Worm (Caenorhabditis elegans): Measurements from ENCODE around the gene unc-116.
"Not testable (repeated sequence)": the region's sequence is repeated elsewhere in the genome, so short reads cannot be mapped to it uniquely, and the experiment has no call there.

unc-116 gene

DNA sequence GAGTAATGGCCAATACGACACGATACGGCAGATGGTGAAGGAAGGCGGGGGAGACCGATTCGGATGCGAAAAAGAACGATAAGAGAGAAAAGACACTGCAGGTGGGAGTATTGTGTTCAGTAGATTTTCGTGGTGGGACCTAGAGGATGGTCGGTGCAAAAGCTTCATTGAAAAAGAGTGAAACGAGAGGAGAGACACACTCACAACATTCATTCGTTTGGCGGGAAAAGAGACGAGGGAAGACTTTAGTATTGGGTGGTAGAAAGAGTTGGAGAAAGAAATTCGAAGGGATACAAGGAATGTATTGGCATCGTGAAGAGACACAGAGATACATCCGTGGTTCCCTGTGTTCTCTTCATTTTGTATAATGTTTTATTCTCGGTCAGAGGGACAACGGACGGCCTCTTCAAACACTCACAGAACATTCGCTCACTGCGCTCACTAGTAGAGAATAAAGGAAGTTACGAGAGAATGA is 1.5 kb upstream of the unc-116 start:
- TF ChIP-seq mls-2 (tag; optimal IDR thresholded peaks at IDR 0.05) (peak; percentile 62), flh-1 (GFP tag; optimal IDR thresholded peaks at IDR 0.05) (no peak), nhr-237 (tag; optimal IDR thresholded peaks at IDR 0.05) (peak; percentile 28), ham-2 (GFP tag; optimal IDR thresholded peaks at IDR 0.05) (no peak), M03D4.4 (tag; optimal IDR thresholded peaks at IDR 0.05) (peak; percentile 31), mep-1 (tag; optimal IDR thresholded peaks at IDR 0.05) (peak; percentile 48), tbx-8 (GFP tag; optimal IDR thresholded peaks at IDR 0.05) (no peak), zip-8 (tag; optimal IDR thresholded peaks at IDR 0.05) (no peak), ceh-39 (tag; optimal IDR thresholded peaks at IDR 0.05) (no peak), nhr-76 (tag; optimal IDR thresholded peaks at IDR 0.05) (no peak), blmp-1 (tag; optimal IDR thresholded peaks at IDR 0.05) (no peak), unc-120 (tag; optimal IDR thresholded peaks at IDR 0.05; ENCODE audit: poor library complexity, severe bottlenecking) (peak; percentile 64), lin-32 (GFP tag; optimal IDR thresholded peaks at IDR 0.05) (peak; percentile 47), pha-4 (tag; optimal IDR thresholded peaks at IDR 0.05) (peak; percentile 33), lsy-2 (tag; optimal IDR thresholded peaks at IDR 0.05) (peak; percentile 35), unc-62 (GFP tag; optimal IDR thresholded peaks at IDR 0.05) (peak; percentile 71), nhr-12 (tag; optimal IDR thresholded peaks at IDR 0.05) (no peak), ceh-83 (GFP tag; optimal IDR thresholded peaks at IDR 0.05) (no peak), ces-1 (GFP tag; optimal IDR thresholded peaks at IDR 0.05) (peak; percentile 68), ceh-43 (GFP tag; optimal IDR thresholded peaks at IDR 0.05) (no peak), unc-39 (tag; optimal IDR thresholded peaks at IDR 0.05) (no peak), hlh-1 (tag; optimal IDR thresholded peaks at IDR 0.05) (peak; percentile 70), cnd-1 (tag; optimal IDR thresholded peaks at IDR 0.05) (peak; percentile 78), bed-3 (GFP tag; optimal IDR thresholded peaks at IDR 0.05) (no peak)

DNA sequence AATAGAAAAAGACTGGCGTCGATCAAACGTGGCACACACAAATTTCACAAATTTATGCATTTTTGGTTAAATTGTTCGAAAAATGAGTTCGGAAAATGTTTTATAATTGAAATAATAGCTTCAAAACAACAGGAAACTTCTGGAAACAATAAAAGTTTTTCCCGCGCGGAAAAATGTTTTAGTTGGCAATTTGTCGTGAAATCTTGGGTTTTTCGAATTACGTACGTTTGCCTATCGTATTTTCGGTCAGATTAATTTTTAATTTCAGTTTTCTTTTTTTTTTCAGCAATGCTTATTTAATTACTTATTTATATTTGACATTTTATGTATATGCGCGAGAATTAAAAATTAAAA is 465 bp upstream of the unc-116 start:
- TF ChIP-seq bed-3 (GFP tag; optimal IDR thresholded peaks at IDR 0.05) (no peak), mls-2 (tag; optimal IDR thresholded peaks at IDR 0.05) (no peak), ztf-11 (tag; optimal IDR thresholded peaks at IDR 0.05) (no peak), cnd-1 (tag; optimal IDR thresholded peaks at IDR 0.05) (no peak), flh-1 (GFP tag; optimal IDR thresholded peaks at IDR 0.05) (no peak), drap-1 (GFP tag; optimal IDR thresholded peaks at IDR 0.05) (no peak), nhr-76 (tag; optimal IDR thresholded peaks at IDR 0.05) (no peak), ces-1 (GFP tag; optimal IDR thresholded peaks at IDR 0.05) (no peak), tbx-8 (GFP tag; optimal IDR thresholded peaks at IDR 0.05) (no peak), mep-1 (tag; optimal IDR thresholded peaks at IDR 0.05) (no peak), lin-32 (GFP tag; optimal IDR thresholded peaks at IDR 0.05) (no peak), nhr-237 (tag; optimal IDR thresholded peaks at IDR 0.05) (no peak), M03D4.4 (tag; optimal IDR thresholded peaks at IDR 0.05) (no peak), ceh-39 (tag; optimal IDR thresholded peaks at IDR 0.05) (no peak), blmp-1 (tag; optimal IDR thresholded peaks at IDR 0.05) (no peak), sem-2 (GFP tag; optimal IDR thresholded peaks at IDR 0.05) (no peak), pha-4 (tag; optimal IDR thresholded peaks at IDR 0.05) (no peak)

DNA sequence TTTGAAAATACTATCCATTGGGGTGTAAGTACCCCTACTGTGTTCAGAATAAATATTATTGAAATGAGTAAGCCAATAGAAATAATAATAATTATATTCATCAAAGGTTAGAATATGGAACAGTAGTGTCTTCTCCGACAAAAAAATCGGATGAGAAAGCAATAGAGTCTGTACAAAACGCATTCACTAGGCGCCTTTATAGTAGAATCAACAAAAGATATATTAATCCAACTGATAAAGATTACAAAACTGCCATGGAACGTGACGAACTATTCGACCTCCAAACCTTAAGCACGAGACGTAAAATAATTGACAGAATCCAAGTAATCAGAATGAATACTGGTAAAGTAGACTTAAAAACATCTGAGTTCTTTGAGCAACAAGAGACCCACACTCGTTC is 7.2 kb downstream of the unc-116 start, which contains the start of gene clc-29:
TSS of gene clc-29 (minus strand) at position 101 of the 400 bp plus-strand sequence.
- TF ChIP-seq elt-1 (tag; optimal IDR thresholded peaks at IDR 0.05; ENCODE audit: borderline replicate concordance, insufficient read depth); nhr-2 (tag; optimal IDR thresholded peaks at IDR 0.05); mep-1 (tag; optimal IDR thresholded peaks at IDR 0.05): not testable (repeated sequence)

DNA sequence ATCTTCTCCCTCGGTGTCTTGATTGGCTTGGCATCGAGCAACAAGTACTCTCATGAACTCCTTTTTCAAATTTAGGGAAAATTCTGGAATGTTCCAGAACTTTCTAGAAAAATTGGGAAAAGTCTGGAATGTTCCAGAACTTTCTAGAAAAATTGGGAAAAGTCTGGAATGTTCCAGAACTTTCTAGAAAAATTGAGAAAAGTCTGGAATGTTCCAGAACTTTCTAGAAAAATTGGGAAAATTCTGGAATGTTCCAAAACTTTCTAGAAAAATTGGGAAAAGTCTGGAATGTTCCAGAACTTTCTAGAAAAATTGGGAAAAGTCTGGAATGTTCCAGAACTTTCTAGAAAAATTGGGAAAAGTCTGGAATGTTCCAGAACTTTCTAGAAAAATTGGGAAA is 10.7 kb downstream of the unc-116 start, which contains the start of gene ZC262.7:
TSS of gene ZC262.7 (minus strand) at position 54 of the 400 bp plus-strand sequence.
- TF ChIP-seq nhr-237 (tag; optimal IDR thresholded peaks at IDR 0.05); unc-62 (GFP tag; optimal IDR thresholded peaks at IDR 0.05); bed-3 (GFP tag; optimal IDR thresholded peaks at IDR 0.05): not testable (repeated sequence)

DNA sequence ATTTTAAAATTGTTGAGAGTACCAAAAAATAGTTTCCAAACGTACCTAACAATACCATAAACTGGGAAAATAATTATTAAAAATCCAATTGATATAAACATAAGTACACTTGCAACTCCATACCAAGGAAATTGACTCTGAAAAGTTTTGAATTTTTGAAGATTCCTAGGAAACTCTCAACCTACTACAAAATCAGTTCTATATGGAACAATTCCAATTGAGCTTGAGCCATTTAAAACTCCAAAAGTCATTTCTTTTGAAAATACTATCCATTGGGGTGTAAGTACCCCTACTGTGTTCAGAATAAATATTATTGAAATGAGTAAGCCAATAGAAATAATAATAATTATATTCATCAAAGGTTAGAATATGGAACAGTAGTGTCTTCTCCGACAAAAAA is 15.6 kb downstream of the unc-116 start, which contains the start of gene clc-28:
TSS of gene clc-28 (minus strand) at position 101 of the 400 bp plus-strand sequence.
- not testable (repeated sequence) for TF ChIP-seq ceh-39 (tag; optimal IDR thresholded peaks at IDR 0.05); unc-62 (GFP tag; optimal IDR thresholded peaks at IDR 0.05); nhr-237 (tag; optimal IDR thresholded peaks at IDR 0.05)

Data from whole organism, mixed stage, embryonic.